Fruit fly (Drosophila melanogaster) Kc167 (cell line): ENCODE data around the gene Xport-B.

Experiments used
- Myc ChIP-seq: fragments of >200 bp; optimal IDR thresholded peaks from 2 replicates; lab custom pipeline; 2017; ENCODE audit warnings: missing external identifiers
- Sin3A ChIP-seq: fragments of >200 bp; optimal IDR thresholded peaks from 2 replicates; lab custom pipeline; 2018; ENCODE audit warnings: missing external identifiers
- h ChIP-seq: fragments of >200 bp; optimal IDR thresholded peaks from 3 replicates; lab custom pipeline; 2018; ENCODE audit warnings: missing external identifiers
- insv ChIP-seq: fragments of >200 bp; optimal IDR thresholded peaks from 3 replicates; lab custom pipeline; 2018; ENCODE audit warnings: missing external identifiers
- psq ChIP-seq: fragments of >200 bp; optimal IDR thresholded peaks from 2 replicates; lab custom pipeline; 2017; ENCODE audit warnings: missing external identifiers
- ttk ChIP-seq: sonication (Bioruptor generic); optimal IDR thresholded peaks from 2 replicates; lab custom pipeline; 2017; ENCODE audit warnings: missing external identifiers

Xport-B gene

DNA sequence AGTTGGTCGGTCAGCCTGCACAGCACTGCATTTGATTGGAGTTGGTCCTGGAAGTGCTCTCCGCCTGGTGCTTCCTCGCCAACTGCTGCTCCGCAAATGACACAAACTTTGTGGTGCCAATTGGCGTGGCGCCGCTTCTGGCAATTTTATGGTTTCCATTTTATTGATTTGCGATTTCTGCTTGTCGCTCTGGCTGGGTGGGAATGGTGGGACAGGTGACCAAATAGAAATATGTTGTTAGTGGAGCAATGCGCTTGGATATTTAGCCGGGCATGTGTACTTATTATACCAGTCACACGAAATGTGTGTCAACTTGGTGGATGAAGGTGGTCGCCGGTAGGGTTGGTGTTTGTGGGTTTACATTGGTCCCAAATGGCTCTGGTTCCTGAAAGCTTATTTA is at the start of gene Xport-B, which contains the start of gene Xport-A:
TSS of gene Xport-B (minus strand) at position 101 of the 400 bp plus-strand sequence.
TSS of gene Xport-A (minus strand) at position 101 of the 400 bp plus-strand sequence.
- TF ChIP-seq psq (lab: Kevin White, UChicago) (no peak), h (lab: Kevin White, UChicago) (no peak), Myc (lab: Kevin White, UChicago) (no peak), ttk (no peak), Sin3A (lab: Kevin White, UChicago) (no peak), insv (lab: Kevin White, UChicago) (no peak)

DNA sequence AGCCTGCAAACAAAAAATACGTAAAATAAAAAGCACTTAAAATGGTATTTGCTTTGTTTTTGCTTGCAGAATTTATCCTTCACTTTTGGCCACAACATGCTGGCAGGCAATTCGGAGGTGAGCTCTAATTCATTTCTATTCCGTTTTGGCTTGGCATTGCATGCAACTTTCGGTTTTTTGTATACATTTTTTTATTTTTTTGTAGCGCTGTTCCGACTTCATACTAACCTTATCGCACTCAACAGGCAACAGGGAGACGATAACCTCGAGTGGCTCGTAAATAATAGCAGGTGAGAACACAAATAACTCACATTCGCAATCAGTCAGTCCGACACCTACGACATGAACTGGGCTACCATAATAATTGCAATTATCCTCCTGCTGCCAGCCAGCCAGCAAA is 32.9 kb upstream of the Xport-B start, which contains the start of gene CG4783:
TSS of gene CG4783 (plus strand) at position 301 of the 400 bp plus-strand sequence.
- TF ChIP-seq Sin3A (lab: Kevin White, UChicago) (no peak), psq (lab: Kevin White, UChicago) (no peak), h (lab: Kevin White, UChicago) (no peak), insv (lab: Kevin White, UChicago) (no peak), Myc (lab: Kevin White, UChicago) (no peak), ttk (no peak)

DNA sequence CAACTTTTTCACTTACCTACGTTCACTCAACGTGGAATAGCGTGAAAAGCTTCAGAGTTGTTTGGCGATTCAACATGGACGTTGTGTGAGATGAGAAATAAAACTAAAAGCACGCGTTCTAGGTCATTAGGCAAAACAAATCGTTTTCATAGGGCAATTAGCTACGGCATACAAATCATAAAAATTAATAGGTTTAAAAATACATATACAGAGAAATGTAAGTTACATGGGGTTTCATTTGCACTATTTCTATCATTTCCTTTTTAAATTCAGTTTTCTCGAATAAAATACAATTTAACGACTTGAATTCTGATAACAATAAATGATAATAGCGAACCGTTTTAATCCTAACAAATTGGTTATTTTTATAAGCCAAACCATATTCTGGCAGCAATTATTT is 27.1 kb upstream of the Xport-B start, which contains the start of gene CG46042:
TSS of gene CG46042 (minus strand) at position 101 of the 400 bp plus-strand sequence.
- TF ChIP-seq Sin3A (lab: Kevin White, UChicago) (no peak), psq (lab: Kevin White, UChicago) (no peak), ttk (no peak)

DNA sequence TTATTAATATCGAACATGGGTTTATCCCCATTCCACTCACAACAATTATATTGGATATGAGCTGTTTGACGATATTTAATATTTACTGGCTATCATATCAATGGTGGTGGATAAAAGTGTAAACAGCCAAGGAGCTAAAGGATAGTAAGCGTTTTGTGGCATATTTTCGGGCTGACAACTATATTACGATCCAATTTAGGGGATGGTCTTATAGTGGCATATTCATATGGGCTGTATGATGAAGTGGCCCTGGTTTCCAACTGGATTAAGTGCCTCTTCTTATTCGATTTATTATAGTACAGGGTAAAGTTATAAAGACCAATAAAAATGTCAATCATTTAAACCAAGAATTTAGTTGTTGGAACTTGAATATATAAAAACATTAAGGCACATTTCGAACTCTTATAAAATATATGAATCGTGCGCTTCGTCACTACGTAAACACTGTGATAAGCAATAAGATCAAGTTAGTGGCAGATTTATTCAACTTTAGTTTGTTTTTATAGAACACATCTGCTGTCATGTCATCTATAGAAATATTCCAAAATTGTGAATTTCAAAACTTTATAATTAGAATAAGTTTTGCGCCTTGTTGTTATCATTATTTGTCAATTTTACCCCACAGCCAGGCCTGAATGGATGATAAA is 23.9 kb upstream of the Xport-B start:
- TF ChIP-seq psq (lab: Kevin White, UChicago) (no peak), Sin3A (lab: Kevin White, UChicago) (no peak), h (lab: Kevin White, UChicago) (no peak), ttk (no peak), insv (lab: Kevin White, UChicago) (no peak), Myc (lab: Kevin White, UChicago) (no peak)

DNA sequence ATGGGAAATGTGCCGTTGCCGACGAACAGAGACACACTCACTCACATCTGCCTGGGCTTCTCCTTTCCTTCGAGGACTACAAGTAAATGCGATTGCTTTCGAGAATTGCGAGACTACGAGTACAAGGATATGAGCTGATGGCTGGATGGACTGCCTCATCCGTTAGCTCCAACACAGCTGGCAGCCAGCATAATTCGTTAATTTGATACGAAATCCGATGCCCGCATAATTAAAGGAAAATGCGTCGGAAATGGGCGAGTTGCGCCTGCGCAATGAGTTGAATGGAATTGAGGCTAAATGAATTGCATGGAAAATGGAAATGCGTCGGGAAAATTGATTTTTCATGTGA is 20.5 kb upstream of the Xport-B start:
- TF ChIP-seq insv (lab: Kevin White, UChicago), result no peak
- TF ChIP-seq Myc (lab: Kevin White, UChicago), result no peak
- TF ChIP-seq ttk, result no peak
- TF ChIP-seq Sin3A (lab: Kevin White, UChicago), result no peak
- no peak for TF ChIP-seq h (lab: Kevin White, UChicago)
- TF ChIP-seq psq (lab: Kevin White, UChicago), result no peak

DNA sequence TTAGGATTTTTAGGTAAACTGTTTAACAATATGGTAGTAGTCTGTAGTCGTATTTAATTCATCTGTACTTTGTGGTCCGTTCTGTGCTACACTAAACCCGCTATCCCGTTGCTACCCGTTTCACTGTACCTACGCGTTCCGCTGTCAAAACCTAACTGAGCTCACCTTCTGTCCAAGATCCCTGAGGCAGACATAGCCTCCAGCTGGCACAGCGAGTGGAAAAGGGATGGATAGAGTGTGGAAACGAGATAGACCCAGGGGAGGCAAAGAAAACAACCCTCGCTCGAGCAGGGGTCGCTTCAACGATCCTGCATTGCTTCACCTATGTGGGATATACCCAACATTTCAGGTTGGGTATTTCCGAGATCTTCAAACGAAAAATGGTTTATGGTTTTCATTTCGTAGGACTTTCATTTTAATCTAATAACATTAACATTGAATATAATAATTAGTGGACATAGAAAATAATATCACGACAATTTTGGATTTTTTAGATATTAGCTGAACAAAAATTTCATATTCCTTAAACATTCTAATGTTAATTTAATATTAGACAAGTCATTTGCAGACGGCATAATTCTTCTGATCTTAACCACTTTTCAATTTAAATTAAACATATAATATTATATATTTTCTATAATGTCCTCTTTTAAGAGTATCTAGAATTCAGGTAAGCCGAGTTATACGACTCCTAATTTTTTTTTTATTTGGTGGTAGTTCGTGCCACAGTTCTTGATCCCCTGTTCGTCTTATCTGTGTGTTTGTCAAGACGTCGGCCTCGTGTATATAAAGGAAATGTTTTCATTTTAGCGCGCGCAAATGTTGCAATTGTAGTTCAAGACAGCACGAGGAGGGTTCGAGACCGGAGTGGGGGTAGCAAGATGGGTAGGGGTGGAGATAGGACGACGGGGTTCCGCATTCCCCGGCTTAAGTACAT is 19.9 kb upstream of the Xport-B start, which contains the start of gene mira:
TSS of gene mira (minus strand) at position 281 of the 937 bp plus-strand sequence.
- no peak for TF ChIP-seq ttk

DNA sequence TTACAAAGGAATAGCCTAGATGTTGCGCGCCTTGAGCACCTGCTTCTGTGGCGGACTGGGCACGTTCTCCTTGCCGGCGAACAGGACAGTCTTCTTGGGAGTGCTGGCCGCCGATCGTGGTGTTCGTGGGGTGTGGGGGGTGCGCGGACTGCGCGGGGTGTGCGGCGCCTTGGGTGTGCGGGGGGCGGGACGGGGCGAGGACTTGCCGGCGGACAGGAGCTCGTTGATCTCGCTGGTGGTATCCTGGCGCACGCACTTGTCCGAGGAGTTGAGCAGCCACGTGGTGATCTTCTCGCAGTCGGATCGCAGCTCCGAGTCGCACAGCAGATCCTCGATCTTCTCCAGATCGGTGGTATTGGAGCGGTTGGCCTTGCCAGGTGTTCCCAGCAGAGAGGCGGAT is 17.0 kb upstream of the Xport-B start:
- no peak for TF ChIP-seq Sin3A (lab: Kevin White, UChicago)
- TF ChIP-seq psq (lab: Kevin White, UChicago), result no peak
- TF ChIP-seq h (lab: Kevin White, UChicago), result no peak
- TF ChIP-seq ttk, result no peak
- TF ChIP-seq Myc (lab: Kevin White, UChicago), result no peak
- TF ChIP-seq insv (lab: Kevin White, UChicago), result no peak

DNA sequence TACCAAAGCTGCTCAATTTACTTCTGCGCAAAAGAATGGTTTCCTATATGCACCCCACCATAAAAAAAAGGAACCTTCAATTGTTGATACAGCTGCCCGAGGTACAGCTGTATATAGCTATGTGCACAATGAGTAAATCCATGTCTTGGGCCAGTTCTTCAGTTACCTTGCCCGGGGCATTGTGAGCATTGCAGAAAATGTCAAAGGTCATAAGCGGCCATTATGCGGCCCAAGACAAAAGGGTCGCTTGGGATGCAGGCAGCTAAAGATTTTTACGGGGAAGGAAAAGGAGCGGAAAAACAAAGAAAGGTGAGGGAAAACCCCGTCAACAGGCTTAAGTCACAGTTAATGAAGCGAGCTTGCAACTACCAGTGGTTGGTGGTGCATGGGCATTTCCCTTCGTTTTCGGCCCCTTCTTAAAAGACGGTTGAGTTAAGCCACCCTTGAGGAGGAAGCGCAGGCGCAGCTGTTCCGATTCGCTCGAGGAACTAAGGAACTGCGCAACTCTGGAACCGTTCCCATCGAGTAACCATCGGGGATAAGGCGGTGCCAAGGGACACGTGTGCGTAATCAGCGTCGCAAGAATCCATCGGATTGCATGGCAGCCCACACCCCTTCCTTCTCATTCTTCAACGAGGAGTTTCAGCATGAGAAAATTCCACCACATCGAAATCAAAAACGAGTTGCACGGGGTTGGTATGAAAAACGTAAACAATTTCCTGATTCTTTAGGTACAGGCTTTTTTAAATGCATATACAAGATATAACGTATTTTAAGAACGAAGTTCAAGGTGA is 15.9 kb upstream of the Xport-B start:
- no peak for TF ChIP-seq ttk
- TF ChIP-seq insv (lab: Kevin White, UChicago), result no peak
- TF ChIP-seq h (lab: Kevin White, UChicago), result no peak
- TF ChIP-seq psq (lab: Kevin White, UChicago), result no peak

DNA sequence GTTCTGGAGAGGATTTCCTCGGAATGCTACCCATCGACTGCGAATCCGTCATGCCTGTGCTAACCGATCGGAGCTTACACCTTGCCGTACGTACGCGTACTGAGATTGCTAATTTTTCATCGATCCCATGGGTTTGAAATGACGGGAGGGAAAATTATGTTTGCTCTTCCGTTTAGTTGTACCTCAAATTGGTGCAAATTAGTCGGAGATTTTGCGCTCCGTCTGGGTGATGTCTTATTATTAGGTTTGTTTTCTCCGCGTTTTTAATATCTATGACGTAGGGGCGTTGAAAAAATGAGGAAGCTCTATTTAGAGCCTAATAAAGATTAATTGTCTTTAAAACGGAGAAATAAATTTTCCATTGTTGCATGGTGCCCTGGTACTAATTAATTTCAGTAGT is 13.3 kb upstream of the Xport-B start, which contains the start of gene CG4459:
TSS of gene CG4459 (minus strand) at position 101 of the 400 bp plus-strand sequence.
- TF ChIP-seq Myc (lab: Kevin White, UChicago) (no peak), h (lab: Kevin White, UChicago) (no peak), Sin3A (lab: Kevin White, UChicago) (no peak), ttk (no peak), insv (lab: Kevin White, UChicago) (no peak), psq (lab: Kevin White, UChicago) (no peak)

DNA sequence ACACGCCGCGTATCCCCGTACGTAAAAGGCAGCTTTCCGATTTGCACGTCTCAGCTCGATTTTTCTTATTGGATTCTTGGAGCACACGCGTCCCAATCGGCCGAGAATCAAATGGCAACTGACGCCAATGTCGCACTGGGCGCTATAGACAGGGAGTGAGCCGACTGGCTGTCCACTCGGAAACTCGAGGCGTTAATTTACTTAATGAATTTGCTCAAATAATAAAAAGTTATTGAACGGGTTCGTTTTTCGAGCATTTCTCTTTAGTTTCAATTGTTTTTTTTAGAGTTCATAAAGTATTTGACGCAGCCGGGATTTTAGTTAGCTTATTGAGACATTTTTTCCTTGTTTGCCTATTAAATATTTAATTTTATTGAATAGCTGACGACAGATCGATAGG is 10.1 kb upstream of the Xport-B start, which contains the start of gene CG4462:
TSS of gene CG4462 (minus strand) at position 101 of the 400 bp plus-strand sequence.
- TF ChIP-seq insv (lab: Kevin White, UChicago), result no peak
- no peak for TF ChIP-seq Myc (lab: Kevin White, UChicago)
- no peak for TF ChIP-seq Sin3A (lab: Kevin White, UChicago)
- TF ChIP-seq psq (lab: Kevin White, UChicago), result no peak
- no peak for TF ChIP-seq ttk
- no peak for TF ChIP-seq h (lab: Kevin White, UChicago)

DNA sequence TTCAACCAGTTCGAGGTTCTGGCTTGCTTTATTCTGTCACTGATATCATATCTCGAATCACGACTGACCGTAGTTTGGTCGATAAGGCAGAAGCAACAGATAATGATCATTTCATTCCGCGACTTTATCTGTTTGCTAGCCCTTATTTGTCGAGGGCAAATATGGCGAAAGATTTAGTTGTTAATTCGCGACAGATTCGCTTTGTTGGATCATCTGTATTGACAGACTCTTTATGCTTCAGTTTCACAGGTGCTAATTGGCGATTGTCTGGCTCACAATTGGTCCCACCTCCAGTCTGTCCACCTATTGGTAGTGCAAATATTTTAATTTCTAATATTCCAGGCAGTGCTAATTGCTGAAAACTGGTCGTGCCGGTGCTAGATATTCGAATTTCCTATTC is 9.1 kb upstream of the Xport-B start:
- TF ChIP-seq Myc (lab: Kevin White, UChicago) (no peak), Sin3A (lab: Kevin White, UChicago) (no peak), insv (lab: Kevin White, UChicago) (no peak), h (lab: Kevin White, UChicago) (no peak), psq (lab: Kevin White, UChicago) (no peak), ttk (no peak)
